Fruit fly (Drosophila melanogaster) ovary, adult (tissue): Measurements from ENCODE around the gene Fitm.

ENCODE experiments used
- CG17801 ChIP-seq: fragments of 200-800 bp; optimal IDR thresholded peaks from 2 replicates; lab custom pipeline; 2019; ENCODE audit warnings: missing biosample characterization, mild to moderate bottlenecking, missing genetic modification characterization, moderate library complexity; ENCODE audit not compliant: partially characterized antibody

Gene Fitm

dm6 chr3L:5145814-5146244, at the start of gene Fitm, which contains the start of gene AlaRS-m:
Gene Fitm (minus strand): TSS chr3L:5146063.
Gene AlaRS-m (plus strand): TSS chr3L:5146098.
- TF ChIP-seq CG17801, result peak; percentile 35

- TF ChIP-seq CG17801, result peak; percentile 4
Observed at dm6 chr3L:5188402-5188801, 42.5 kb upstream of the Fitm start.

- peak; percentile 82 for TF ChIP-seq CG17801
Observed at dm6 chr3L:5187572-5187934, 41.7 kb upstream of the Fitm start.

DNA sequence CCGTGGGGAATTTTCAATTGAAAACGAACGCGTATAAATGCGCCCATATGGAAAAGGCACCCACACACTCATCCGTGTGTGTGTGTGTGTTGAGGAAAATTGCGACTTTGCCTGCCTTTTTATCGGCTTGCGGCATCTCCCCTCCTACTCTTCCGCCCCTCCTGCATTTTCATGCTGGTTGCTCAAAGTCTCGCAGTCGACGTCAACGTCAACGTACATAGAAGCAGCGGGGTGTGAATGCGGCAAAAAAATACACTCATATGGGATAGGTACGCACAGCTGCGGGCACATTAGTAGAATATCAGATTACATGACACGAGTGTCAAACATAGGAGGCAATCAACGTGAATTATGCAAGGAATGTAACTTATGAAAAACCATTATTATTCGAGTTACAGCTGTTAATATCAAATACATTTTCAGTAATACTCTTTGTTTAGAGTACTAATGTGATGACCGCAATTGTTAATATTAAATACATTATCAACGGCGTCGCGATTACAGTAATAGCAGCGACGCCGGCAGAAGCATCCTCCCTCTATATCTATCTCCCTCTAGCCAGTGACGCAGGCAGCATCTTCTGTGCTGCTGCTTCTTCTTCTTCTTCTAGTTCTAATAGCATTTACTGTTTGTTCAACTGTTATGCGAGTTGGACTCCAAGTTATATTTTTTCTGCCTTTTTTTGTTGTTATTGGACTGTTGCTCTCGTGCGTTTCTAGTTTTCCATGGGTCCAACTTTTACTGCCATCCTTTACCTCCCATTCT, 41.1 kb upstream of the Fitm start:
- TF ChIP-seq CG17801, result peak; percentile 72

dm6 chr3L:5184860-5185639, 39.2 kb upstream of the Fitm start:
- TF ChIP-seq CG17801, result peak; percentile 6

- peak; percentile 16 for TF ChIP-seq CG17801
Observed at dm6 chr3L:5184502-5184859, 38.6 kb upstream of the Fitm start.

dm6 chr3L:5183662-5184061, 37.8 kb upstream of the Fitm start:
- TF ChIP-seq CG17801, result no peak

dm6 chr3L:5182994-5183566, 37.2 kb upstream of the Fitm start:
- no peak for TF ChIP-seq CG17801

- TF ChIP-seq CG17801, result no peak
Observed at dm6 chr3L:5182255-5182993, 36.6 kb upstream of the Fitm start.

DNA sequence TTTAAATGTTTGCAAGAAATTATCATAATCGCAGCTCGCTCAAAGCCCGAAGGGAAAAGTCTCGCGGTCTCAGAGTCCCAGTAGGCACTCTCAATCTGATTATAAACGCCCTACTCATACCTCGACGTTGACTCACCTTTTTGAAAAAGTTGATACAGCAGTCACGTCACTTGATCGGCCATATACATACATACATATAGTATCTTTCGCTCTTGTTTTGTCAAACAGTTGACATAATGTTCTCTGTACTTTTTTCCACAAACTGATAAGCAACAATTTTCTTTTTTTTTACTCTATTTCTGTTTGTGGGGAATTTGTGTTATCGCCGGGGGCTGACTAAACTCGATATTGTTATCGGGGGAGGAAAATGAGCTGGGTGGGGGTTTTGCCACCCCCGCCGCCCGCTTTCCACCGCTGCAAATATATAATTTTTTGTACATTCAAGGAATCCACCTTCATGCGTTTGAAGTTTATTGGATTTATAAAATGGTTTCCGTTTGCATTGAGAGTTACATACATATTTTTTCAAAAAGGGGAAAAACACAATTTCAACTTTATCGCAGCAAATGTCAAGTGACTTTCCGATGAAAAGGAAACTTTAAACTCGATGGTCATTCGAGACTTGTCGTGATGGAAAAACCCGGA, 35.2 kb upstream of the Fitm start:
- no peak for TF ChIP-seq CG17801

- TF ChIP-seq CG17801, result peak; percentile 44
Observed at dm6 chr3L:5180179-5180578, 34.3 kb upstream of the Fitm start.

DNA sequence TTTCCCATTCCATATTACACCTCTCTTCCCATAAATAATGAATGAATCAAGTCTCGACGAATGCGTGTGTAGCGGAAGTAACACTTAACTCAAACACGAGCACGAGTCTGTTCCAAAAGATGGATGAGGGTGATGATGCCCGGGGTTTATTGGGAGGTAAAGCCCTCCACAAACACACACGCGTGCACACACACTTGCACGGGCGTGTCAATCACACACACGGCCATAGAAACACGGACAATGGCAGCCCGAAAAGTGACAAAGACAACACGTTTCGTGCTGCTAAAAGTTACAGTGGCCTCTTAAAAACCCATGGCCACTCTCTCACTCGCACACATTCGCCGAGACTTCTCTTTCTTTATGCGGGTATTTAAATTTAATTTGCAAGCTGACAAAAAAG, 33.0 kb upstream of the Fitm start:
- TF ChIP-seq CG17801, result no peak

DNA sequence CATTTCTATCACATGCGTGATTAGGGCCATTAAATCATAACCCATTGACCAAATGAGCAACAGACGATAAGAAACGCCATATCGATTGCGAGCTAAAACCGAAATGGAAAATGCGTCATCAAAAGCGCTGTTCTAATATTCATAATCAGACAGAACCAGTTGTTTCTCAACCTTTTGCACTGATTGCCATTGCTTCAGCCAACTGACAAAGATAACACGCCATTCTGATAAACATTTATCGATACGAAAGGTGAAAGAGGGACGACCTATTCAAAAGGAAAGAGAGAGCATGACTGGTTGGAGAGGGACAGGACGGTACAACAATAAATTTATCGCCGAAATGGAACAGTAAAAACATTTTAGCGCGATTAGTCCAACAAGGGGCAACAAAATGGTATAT, 30.9 kb upstream of the Fitm start:
- TF ChIP-seq CG17801, result no peak

DNA sequence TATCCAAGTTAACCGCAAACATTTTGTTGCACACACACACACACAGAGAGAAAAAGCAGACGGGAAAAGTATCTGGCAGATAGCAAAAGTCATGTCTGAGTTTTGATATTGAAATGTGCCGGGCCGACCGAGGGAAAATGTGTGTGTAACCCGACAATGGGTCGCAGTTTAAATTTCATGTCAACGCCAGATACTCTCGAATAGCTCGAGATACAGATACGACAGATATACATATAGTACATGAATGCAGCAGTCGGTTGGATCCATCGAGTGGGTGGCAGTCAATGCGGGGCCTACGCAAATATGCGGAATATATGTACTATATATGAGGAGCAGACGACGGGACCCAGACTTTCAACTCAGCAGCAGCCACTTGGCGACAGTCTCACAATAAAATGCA, 30.2 kb upstream of the Fitm start:
- TF ChIP-seq CG17801, result no peak

- TF ChIP-seq CG17801, result peak; percentile 65
Observed at dm6 chr3L:5172470-5172869, 26.6 kb upstream of the Fitm start.

DNA sequence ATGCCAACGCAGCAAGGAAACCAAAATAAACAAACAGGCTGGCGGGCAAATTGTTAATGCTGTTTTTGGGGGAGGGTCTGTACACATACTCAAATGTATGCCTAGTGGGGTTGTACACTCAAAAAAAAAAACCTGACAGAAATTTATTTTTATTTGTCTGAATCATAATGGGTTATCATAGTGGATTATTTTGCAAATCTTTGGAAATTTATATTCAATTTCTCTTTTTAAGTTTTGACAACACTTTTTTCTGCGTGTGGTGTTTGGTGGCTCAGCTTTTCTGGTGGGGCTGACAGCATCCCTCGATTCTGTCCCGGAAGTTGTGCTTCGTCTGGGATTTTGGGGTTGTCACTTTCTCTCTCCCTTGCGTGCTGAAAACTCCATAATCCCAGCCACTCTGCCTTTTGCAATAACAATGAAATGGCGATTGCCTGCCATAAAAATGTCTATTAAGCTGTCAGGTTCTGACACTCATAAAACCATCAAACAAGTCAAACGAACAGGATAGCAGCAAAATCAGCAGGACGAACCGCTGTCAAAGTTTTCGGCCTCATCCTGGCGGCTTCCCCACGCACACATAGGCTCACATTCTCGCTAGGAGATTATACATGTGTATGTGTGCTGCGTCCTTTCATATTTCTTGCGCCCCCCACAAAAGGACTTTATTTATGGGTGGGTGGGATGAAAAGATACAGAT, 9.2 kb upstream of the Fitm start:
- no peak for TF ChIP-seq CG17801
